Worm (Caenorhabditis elegans) whole organism, early embryonic: ENCODE results near the gene ccch-5.

Experiments
- B0310.2 ChIP-seq: sonication (generic microtip); optimal IDR thresholded peaks from 2 replicates; lab custom pipeline; 2016; ENCODE audit warnings: mild to moderate bottlenecking, missing genetic modification characterization, missing compliant biosample characterization
- F13C5.2 ChIP-seq: sonication (generic microtip); optimal IDR thresholded peaks from 2 replicates; lab custom pipeline; 2017; ENCODE audit warnings: mild to moderate bottlenecking, missing genetic modification characterization, inconsistent platforms, missing compliant biosample characterization
- aly-1 ChIP-seq: sonication (generic microtip); optimal IDR thresholded peaks from 2 replicates; lab custom pipeline; 2016; ENCODE audit warnings: missing genetic modification characterization, missing compliant biosample characterization
- ama-1 ChIP-seq: fragments of 150-350 bp; optimal IDR thresholded peaks from 2 replicates; lab custom pipeline; 2014
- ceh-13 ChIP-seq: fragments of 200-800 bp; sonication (Bioruptor generic); optimal IDR thresholded peaks from 2 replicates; lab custom pipeline; 2018; ENCODE audit warnings: mild to moderate bottlenecking, missing genetic modification characterization, missing compliant biosample characterization
- ceh-36 ChIP-seq: sonication (generic microtip); optimal IDR thresholded peaks from 2 replicates; lab custom pipeline; 2016; ENCODE audit warnings: missing genetic modification characterization, inconsistent platforms, missing compliant biosample characterization
- ets-7 ChIP-seq: sonication (generic microtip); optimal IDR thresholded peaks from 2 replicates; lab custom pipeline; 2016; ENCODE audit warnings: missing genotype, missing genetic modification characterization, missing compliant biosample characterization
- flt-1 ChIP-seq: fragments of 200-800 bp; sonication (Bioruptor generic); IDR thresholded peaks from 2 replicates; pipeline ENCODE4 v1.3.6; 2022; ENCODE audit warnings: missing genetic modification characterization, missing compliant biosample characterization
- hmbx-1 ChIP-seq: sonication (generic microtip); optimal IDR thresholded peaks from 2 replicates; lab custom pipeline; 2016; ENCODE audit warnings: mild to moderate bottlenecking, missing genetic modification characterization, missing compliant biosample characterization
- hmg-4 ChIP-seq: fragments of 200-800 bp; sonication (Bioruptor generic); optimal IDR thresholded peaks from 2 replicates; lab custom pipeline; 2018; ENCODE audit warnings: mild to moderate bottlenecking, missing genetic modification characterization, missing compliant biosample characterization
- hnd-1 ChIP-seq: sonication (generic microtip); optimal IDR thresholded peaks from 2 replicates; lab custom pipeline; 2016; ENCODE audit warnings: missing genetic modification characterization, missing compliant biosample characterization
- pes-1 ChIP-seq: fragments of 200-800 bp; sonication (Bioruptor generic); IDR thresholded peaks from 2 replicates; pipeline ENCODE4 v1.3.6; 2022; ENCODE audit warnings: missing genetic modification reagents, missing genetic modification characterization, missing compliant biosample characterization
- scrt-1 ChIP-seq: fragments of 200-800 bp; sonication (Bioruptor generic); IDR thresholded peaks from 2 replicates; pipeline ENCODE4 v1.3.6; 2022; ENCODE audit warnings: missing genetic modification characterization, missing compliant biosample characterization
- sea-1 ChIP-seq: fragments of 200-800 bp; sonication (Bioruptor generic); conservative IDR thresholded peaks from 2 replicates; pipeline ENCODE4 v1.3.6; 2022; ENCODE audit warnings: missing genetic modification characterization, missing compliant biosample characterization
- tbx-11 ChIP-seq: fragments of 200-800 bp; sonication (Bioruptor generic); IDR thresholded peaks from 2 replicates; pipeline ENCODE4 v1.3.6; 2022; ENCODE audit warnings: missing genetic modification characterization, missing compliant biosample characterization
- tbx-37 ChIP-seq: fragments of 200-800 bp; sonication (Bioruptor generic); conservative IDR thresholded peaks from 2 replicates; pipeline ENCODE4 v1.3.6; 2022; ENCODE audit warnings: missing genetic modification reagents, missing genetic modification characterization, missing compliant biosample characterization
- tra-4 ChIP-seq: sonication (generic microtip); optimal IDR thresholded peaks from 2 replicates; lab custom pipeline; 2017; ENCODE audit warnings: missing genetic modification characterization, missing compliant biosample characterization

Gene ccch-5

DNA sequence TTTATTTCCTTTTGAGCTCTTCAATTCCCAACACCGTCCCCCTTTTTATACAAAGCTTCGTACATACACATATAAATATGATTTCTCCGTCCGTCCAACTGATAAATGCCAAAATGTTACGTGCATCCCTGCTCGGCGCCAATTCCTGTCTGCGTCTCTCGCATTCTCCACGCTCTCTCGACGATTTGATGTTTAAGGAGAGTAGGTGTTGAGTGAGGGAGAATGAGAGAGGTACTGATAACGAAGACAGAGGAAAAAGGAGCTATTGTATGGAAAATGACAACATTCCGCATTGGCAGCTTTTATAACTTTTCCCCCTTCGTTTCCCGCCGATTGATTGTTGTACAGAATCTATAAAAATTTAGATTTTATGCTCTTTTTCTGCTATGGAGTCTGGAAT, 35.6 kb upstream of the ccch-5 start:
- TF ChIP-seq F13C5.2 (tag; lab: Kevin White, UChicago) (no peak), hmg-4 (no peak), hmbx-1 (tag; lab: Kevin White, UChicago) (no peak), ets-7 (tag; lab: Kevin White, UChicago) (no peak), B0310.2 (tag; lab: Kevin White, UChicago) (no peak), scrt-1 (GFP tag; lab: Robert Waterston, UW) (no peak)

ce11 chrIV:14885584-14885983, 33.8 kb upstream of the ccch-5 start:
- TF ChIP-seq hnd-1 (tag; lab: Kevin White, UChicago), result no peak
- no peak for TF ChIP-seq sea-1 (GFP tag; lab: Robert Waterston, UW)
- TF ChIP-seq F13C5.2 (tag; lab: Kevin White, UChicago), result no peak
- no peak for TF ChIP-seq tra-4 (tag; lab: Kevin White, UChicago)
- TF ChIP-seq scrt-1 (GFP tag; lab: Robert Waterston, UW), result no peak
- no peak for TF ChIP-seq aly-1 (tag; lab: Kevin White, UChicago)
- no peak for TF ChIP-seq pes-1 (GFP tag; lab: Robert Waterston, UW)
- TF ChIP-seq flt-1, result no peak
- TF ChIP-seq ets-7 (tag; lab: Kevin White, UChicago), result no peak
- TF ChIP-seq tbx-37 (GFP tag; lab: Robert Waterston, UW), result no peak
- TF ChIP-seq tbx-11 (GFP tag; lab: Robert Waterston, UW), result no peak
- TF ChIP-seq B0310.2 (tag; lab: Kevin White, UChicago), result no peak
- no peak for TF ChIP-seq hmg-4
- TF ChIP-seq ama-1 (lab: Kevin White, UChicago), result no peak
- TF ChIP-seq ceh-13, result no peak
- TF ChIP-seq hmbx-1 (tag; lab: Kevin White, UChicago), result no peak

ce11 chrIV:14888889-14889664, 30.3 kb upstream of the ccch-5 start:
- TF ChIP-seq tbx-11 (GFP tag; lab: Robert Waterston, UW) (no peak), hmg-4 (no peak), ets-7 (tag; lab: Kevin White, UChicago) (no peak), scrt-1 (GFP tag; lab: Robert Waterston, UW) (no peak), B0310.2 (tag; lab: Kevin White, UChicago) (no peak), ceh-13 (no peak), ceh-36 (tag; lab: Kevin White, UChicago) (no peak), sea-1 (GFP tag; lab: Robert Waterston, UW) (no peak), hnd-1 (tag; lab: Kevin White, UChicago) (no peak), tra-4 (tag; lab: Kevin White, UChicago) (no peak), aly-1 (tag; lab: Kevin White, UChicago) (no peak), flt-1 (no peak), tbx-37 (GFP tag; lab: Robert Waterston, UW) (no peak), hmbx-1 (tag; lab: Kevin White, UChicago) (no peak)

ce11 chrIV:14890914-14891313, 28.5 kb upstream of the ccch-5 start:
- TF ChIP-seq scrt-1 (GFP tag; lab: Robert Waterston, UW) (no peak), hmbx-1 (tag; lab: Kevin White, UChicago) (no peak), hnd-1 (tag; lab: Kevin White, UChicago) (no peak), tbx-11 (GFP tag; lab: Robert Waterston, UW) (no peak), pes-1 (GFP tag; lab: Robert Waterston, UW) (no peak), ets-7 (tag; lab: Kevin White, UChicago) (no peak), ama-1 (lab: Kevin White, UChicago) (no peak), flt-1 (no peak), ceh-36 (tag; lab: Kevin White, UChicago) (no peak), tbx-37 (GFP tag; lab: Robert Waterston, UW) (no peak), hmg-4 (no peak), F13C5.2 (tag; lab: Kevin White, UChicago) (no peak), sea-1 (GFP tag; lab: Robert Waterston, UW) (no peak), ceh-13 (no peak), tra-4 (tag; lab: Kevin White, UChicago) (no peak), aly-1 (tag; lab: Kevin White, UChicago) (no peak), B0310.2 (tag; lab: Kevin White, UChicago) (no peak)

ce11 chrIV:14891996-14892395, 27.4 kb upstream of the ccch-5 start:
- TF ChIP-seq tbx-11 (GFP tag; lab: Robert Waterston, UW) (no peak), ceh-13 (no peak), tbx-37 (GFP tag; lab: Robert Waterston, UW) (no peak), sea-1 (GFP tag; lab: Robert Waterston, UW) (no peak), ama-1 (lab: Kevin White, UChicago) (no peak), flt-1 (no peak), ets-7 (tag; lab: Kevin White, UChicago) (no peak), F13C5.2 (tag; lab: Kevin White, UChicago) (no peak), hmbx-1 (tag; lab: Kevin White, UChicago) (no peak)

- no peak for TF ChIP-seq tbx-37 (GFP tag; lab: Robert Waterston, UW)
- no peak for TF ChIP-seq hmbx-1 (tag; lab: Kevin White, UChicago)
- no peak for TF ChIP-seq flt-1
- TF ChIP-seq hnd-1 (tag; lab: Kevin White, UChicago), result no peak
- TF ChIP-seq ceh-13, result no peak
Observed at ce11 chrIV:14894339-14894738, 25.1 kb upstream of the ccch-5 start.

- TF ChIP-seq scrt-1 (GFP tag; lab: Robert Waterston, UW) (no peak), B0310.2 (tag; lab: Kevin White, UChicago) (no peak), hmg-4 (no peak), sea-1 (GFP tag; lab: Robert Waterston, UW) (no peak), F13C5.2 (tag; lab: Kevin White, UChicago) (no peak), ceh-36 (tag; lab: Kevin White, UChicago) (no peak), ets-7 (tag; lab: Kevin White, UChicago) (no peak), tbx-37 (GFP tag; lab: Robert Waterston, UW) (no peak), hmbx-1 (tag; lab: Kevin White, UChicago) (no peak), tbx-11 (GFP tag; lab: Robert Waterston, UW) (no peak), ceh-13 (no peak)
Observed at ce11 chrIV:14903188-14903587, 16.2 kb upstream of the ccch-5 start.
